Fruit fly (Drosophila melanogaster): ENCODE data around the gene Ddr.

Gene Ddr

dm6 chr2L:6323536-6324385 lies 70.8 kb downstream of the Ddr start, which contains the start of gene PDZ-GEF:
TSS of gene PDZ-GEF (plus strand) at chr2L:6323767.
- TF ChIP-seq CG32006 (GFP tag; optimal IDR thresholded peaks at IDR 0.05) (no peak), Smox (GFP tag; optimal IDR thresholded peaks at IDR 0.05) (no peak), Eip75B (GFP tag; optimal IDR thresholded peaks at IDR 0.05) (peak; percentile 30), CG31627 (GFP tag; optimal IDR thresholded peaks at IDR 0.05) (peak; percentile 40), Hr38 (GFP tag; optimal IDR thresholded peaks at IDR 0.05) (no peak), CG10631 (GFP tag; optimal IDR thresholded peaks at IDR 0.05) (no peak), Sox14 (GFP tag; optimal IDR thresholded peaks at IDR 0.05) (peak; percentile 27), ss (GFP tag; optimal IDR thresholded peaks at IDR 0.05) (no peak), CG7368 (GFP tag; optimal IDR thresholded peaks at IDR 0.05) (no peak), lz (GFP tag; optimal IDR thresholded peaks at IDR 0.05) (peak; percentile 30), Sox15 (GFP tag; optimal IDR thresholded peaks at IDR 0.05) (no peak), CG3919 (GFP tag; optimal IDR thresholded peaks at IDR 0.05) (no peak), cyc (GFP tag; optimal IDR thresholded peaks at IDR 0.05) (peak; percentile 45), acj6 (GFP tag; optimal IDR thresholded peaks at IDR 0.05) (peak; percentile 5), CG6792 (GFP tag; optimal IDR thresholded peaks at IDR 0.05) (no peak), CG11902 (GFP tag; optimal IDR thresholded peaks at IDR 0.05) (no peak), CG3032 (tag; optimal IDR thresholded peaks at IDR 0.05) (no peak), Met (GFP tag; optimal IDR thresholded peaks at IDR 0.05) (peak; percentile 38), OdsH (GFP tag; optimal IDR thresholded peaks at IDR 0.05) (peak; percentile 10), Eip78C (GFP tag) (peak; percentile 55)

dm6 chr2L:6324386-6324744 lies 71.4 kb downstream of the Ddr start:
- no peak for TF ChIP-seq svp (GFP tag)
- peak; percentile 22 for TF ChIP-seq fd59A (GFP tag; optimal IDR thresholded peaks at IDR 0.05)
- TF ChIP-seq CG11762 (GFP tag; optimal IDR thresholded peaks at IDR 0.05; ENCODE audit: insufficient read depth), result peak; percentile 22
- peak; percentile 15 for TF ChIP-seq Eip93F (GFP tag; optimal IDR thresholded peaks at IDR 0.05)
- TF ChIP-seq esn (GFP tag; optimal IDR thresholded peaks at IDR 0.05), result peak; percentile 42
- peak; percentile 71 for TF ChIP-seq Blimp-1 (GFP tag; optimal IDR thresholded peaks at IDR 0.05)
- TF ChIP-seq Ets96B (tag; optimal IDR thresholded peaks at IDR 0.05), result peak; percentile 82
- TF ChIP-seq CG10669 (GFP tag; optimal IDR thresholded peaks at IDR 0.05), result peak; percentile 57
- no peak for TF ChIP-seq Ets21C (GFP tag; optimal IDR thresholded peaks at IDR 0.05)
- TF ChIP-seq Sox15 (GFP tag; optimal IDR thresholded peaks at IDR 0.05), result no peak
- TF ChIP-seq dac (GFP tag; optimal IDR thresholded peaks at IDR 0.05), result peak; percentile 42
- no peak for TF ChIP-seq CG4318 (GFP tag; optimal IDR thresholded peaks at IDR 0.05)
- no peak for TF ChIP-seq CG31627 (GFP tag; optimal IDR thresholded peaks at IDR 0.05)
- no peak for TF ChIP-seq cyc (GFP tag; optimal IDR thresholded peaks at IDR 0.05)
- no peak for TF ChIP-seq Hr39 (GFP tag; optimal IDR thresholded peaks at IDR 0.05)
- TF ChIP-seq CG3919 (GFP tag; optimal IDR thresholded peaks at IDR 0.05), result no peak
- TF ChIP-seq ss (GFP tag; optimal IDR thresholded peaks at IDR 0.05), result peak; percentile 87 to 91
- TF ChIP-seq eg (GFP tag; IDR thresholded peaks at IDR 0.05), result peak; percentile 98
- TF ChIP-seq CG32006 (GFP tag; optimal IDR thresholded peaks at IDR 0.05), result peak; percentile 71
- TF ChIP-seq Sox102F (GFP tag; optimal IDR thresholded peaks at IDR 0.05), result no peak
- peak; percentile 72 for TF ChIP-seq Lpt (GFP tag; optimal IDR thresholded peaks at IDR 0.05)
- TF ChIP-seq CG6276 (GFP tag; optimal IDR thresholded peaks at IDR 0.05), result peak; percentile 96
- TF ChIP-seq vri (GFP tag; optimal IDR thresholded peaks at IDR 0.05), result peak; percentile 68
- TF ChIP-seq Gug (GFP tag; IDR thresholded peaks at IDR 0.05), result peak; percentile 79
- TF ChIP-seq CG8119 (GFP tag; IDR thresholded peaks at IDR 0.05), result peak; percentile 85
- no peak for TF ChIP-seq acj6 (GFP tag; optimal IDR thresholded peaks at IDR 0.05)
- TF ChIP-seq CG7368 (GFP tag; optimal IDR thresholded peaks at IDR 0.05), result no peak
- TF ChIP-seq Eip78C (GFP tag), result no peak
- TF ChIP-seq Met (GFP tag; optimal IDR thresholded peaks at IDR 0.05), result no peak
- peak; percentile 30 for TF ChIP-seq Sox14 (GFP tag; optimal IDR thresholded peaks at IDR 0.05)
- TF ChIP-seq Smox (GFP tag; optimal IDR thresholded peaks at IDR 0.05), result no peak
- TF ChIP-seq CG15336 (GFP tag; IDR thresholded peaks at IDR 0.05), result peak; percentile 85
- TF ChIP-seq CG6854 (GFP tag; optimal IDR thresholded peaks at IDR 0.05), result peak; percentile 62
- peak; percentile 35 for TF ChIP-seq Hr4 (GFP tag; optimal IDR thresholded peaks at IDR 0.05)
- peak; percentile 97 for TF ChIP-seq CG6163 (GFP tag; IDR thresholded peaks at IDR 0.05)
- TF ChIP-seq CG10631 (GFP tag; optimal IDR thresholded peaks at IDR 0.05), result no peak
- TF ChIP-seq CG16779 (tag; optimal IDR thresholded peaks at IDR 0.05), result peak; percentile 90
- TF ChIP-seq CG11294 (GFP tag; IDR thresholded peaks at IDR 0.05), result peak; percentile 65; the same call in 1 of the 2 replicates
- peak; percentile 72 for TF ChIP-seq CG3032 (tag; optimal IDR thresholded peaks at IDR 0.05)
- peak; percentile 87 for TF ChIP-seq CG6808 (GFP tag; optimal IDR thresholded peaks at IDR 0.05)
- TF ChIP-seq CG11902 (GFP tag; optimal IDR thresholded peaks at IDR 0.05), result no peak

All from whole organism, prepupa.